Worm (Caenorhabditis elegans): ENCODE measurements around the gene gur-5.

- TF ChIP-seq ztf-11 (tag; optimal IDR thresholded peaks at IDR 0.05) (no peak), egl-27 (tag; optimal IDR thresholded peaks at IDR 0.05) (no peak), nhr-77 (tag; optimal IDR thresholded peaks at IDR 0.05) (no peak), unc-62 (GFP tag; optimal IDR thresholded peaks at IDR 0.05) (no peak), sma-3 (GFP tag; optimal IDR thresholded peaks at IDR 0.05) (no peak)
These were observed 24.6 kb downstream of the gur-5 start for ce11 chrII:5309720-5310119.
